Worm (Caenorhabditis elegans): ENCODE data around the gene Y59H11AM.1.

The Y59H11AM.1 gene

ce11 chrIV:8571138-8571537 is at the start of gene Y59H11AM.1:
TSS of gene Y59H11AM.1 (plus strand) at chrIV:8571438.
- TF ChIP-seq ceh-82 (tag; optimal IDR thresholded peaks at IDR 0.05) = no peak
- TF ChIP-seq nhr-28 (tag; optimal IDR thresholded peaks at IDR 0.05) = no peak
- TF ChIP-seq daf-19 (GFP tag; conservative IDR thresholded peaks at IDR 0.05) = no peak
- no peak for TF ChIP-seq nhr-77 (tag; optimal IDR thresholded peaks at IDR 0.05)
- no peak for TF ChIP-seq ZK546.5 (tag; optimal IDR thresholded peaks at IDR 0.05)

ce11 chrIV:8523981-8524380 is 47.3 kb upstream of the Y59H11AM.1 start:
- no peak for TF ChIP-seq skn-1 (tag; optimal IDR thresholded peaks at IDR 0.05)
- TF ChIP-seq lin-1 (GFP tag; IDR thresholded peaks at IDR 0.05) = no peak
- TF ChIP-seq lin-29 (GFP tag; IDR thresholded peaks at IDR 0.05) = no peak
- peak in 1 of 2 experiments; percentile 96 for TF ChIP-seq unc-62 (GFP tag; optimal IDR thresholded peaks at IDR 0.05 in 1 of 2)
- TF ChIP-seq unc-62 (tag; optimal IDR thresholded peaks at IDR 0.05) = no peak
- TF ChIP-seq nhr-76 (tag; optimal IDR thresholded peaks at IDR 0.05) = no peak
- no peak for TF ChIP-seq ztf-11 (tag; optimal IDR thresholded peaks at IDR 0.05)
- no peak for TF ChIP-seq zip-2 (tag; optimal IDR thresholded peaks at IDR 0.05)
- TF ChIP-seq cey-2 (tag; optimal IDR thresholded peaks at IDR 0.05; ENCODE audit: borderline replicate concordance, insufficient read depth) = no peak

DNA sequence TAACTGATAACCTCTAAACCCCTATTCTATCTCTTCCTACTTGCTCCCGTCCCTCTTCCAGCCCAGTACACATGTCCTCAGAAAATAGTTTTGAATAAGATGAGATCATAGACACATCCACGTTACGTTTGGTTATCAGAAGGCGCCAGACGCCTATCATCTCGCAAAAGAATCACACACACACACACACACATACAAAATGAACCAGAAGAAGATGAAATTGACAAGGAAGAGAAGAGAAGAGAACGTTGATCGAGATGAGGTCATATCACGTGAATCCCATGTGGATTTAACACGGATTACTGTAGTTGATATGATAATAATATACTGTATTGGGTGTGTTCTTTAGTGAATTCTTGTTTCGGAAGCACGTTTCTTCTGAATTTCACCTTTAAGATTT is 45.2 kb upstream of the Y59H11AM.1 start:
- TF ChIP-seq nhr-28 (tag; optimal IDR thresholded peaks at IDR 0.05) (peak; percentile 77), Y105C5A.15 (GFP tag; IDR thresholded peaks at IDR 0.05) (no peak), nhr-11 (tag; optimal IDR thresholded peaks at IDR 0.05) (peak; percentile 94), lin-39 (tag; optimal IDR thresholded peaks at IDR 0.05) (no peak), duxl-1 (tag; optimal IDR thresholded peaks at IDR 0.05; ENCODE audit: poor library complexity) (no peak), dmd-6 (GFP tag; IDR thresholded peaks at IDR 0.05) (peak; percentile 70), mdt-29 (GFP tag; IDR thresholded peaks at IDR 0.05) (peak; percentile 59; the same call in 1 of the 2 replicates), dmd-8 (GFP tag; IDR thresholded peaks at IDR 0.05) (no peak), hif-1 (tag; optimal IDR thresholded peaks at IDR 0.05) (peak in 1 of 2 experiments; percentile 27), dmd-9 (GFP tag; IDR thresholded peaks at IDR 0.05) (no peak), attf-4 (tag; optimal IDR thresholded peaks at IDR 0.05) (no peak), aha-1 (tag) (peak; percentile 35), dve-1 (tag; optimal IDR thresholded peaks at IDR 0.05; ENCODE audit: insufficient read depth) (peak; percentile 55), T20F7.1 (GFP tag; optimal IDR thresholded peaks at IDR 0.05) (no peak), ama-1 (optimal IDR thresholded peaks at IDR 0.05) (no peak), ceh-62 (tag; optimal IDR thresholded peaks at IDR 0.05) (no peak), unc-39 (tag; optimal IDR thresholded peaks at IDR 0.05) (no peak), mxl-2 (GFP tag; conservative IDR thresholded peaks at IDR 0.05) (peak; percentile 94), daf-16 (GFP tag; optimal IDR thresholded peaks at IDR 0.05) (peak in 1 of 2 experiments; percentile 92), daf-16 (tag; optimal IDR thresholded peaks at IDR 0.05) (peak; percentile 42), unc-62 (GFP tag; optimal IDR thresholded peaks at IDR 0.05 in 1 of 2) (peak in 1 of 2 experiments; percentile 98), unc-62 (tag; optimal IDR thresholded peaks at IDR 0.05) (no peak), mxl-3 (GFP tag; optimal IDR thresholded peaks at IDR 0.05) (peak; percentile 70), F10B5.3 (tag; optimal IDR thresholded peaks at IDR 0.05) (no peak), hlh-30 (tag; optimal IDR thresholded peaks at IDR 0.05; ENCODE audit: insufficient read depth) (peak; percentile 88), gei-8 (GFP tag; optimal IDR thresholded peaks at IDR 0.05) (peak; percentile 44), nhr-111 (GFP tag; optimal IDR thresholded peaks at IDR 0.05) (no peak), nhr-48 (tag; optimal IDR thresholded peaks at IDR 0.05) (peak; percentile 95), ceh-32 (tag; optimal IDR thresholded peaks at IDR 0.05; ENCODE audit: poor library complexity) (no peak), mdl-1 (tag; optimal IDR thresholded peaks at IDR 0.05) (peak in 1 of 2 experiments; percentile 88), skn-1 (tag; optimal IDR thresholded peaks at IDR 0.05) (no peak), nhr-6 (tag; optimal IDR thresholded peaks at IDR 0.05) (no peak), lsy-2 (tag; optimal IDR thresholded peaks at IDR 0.05) (peak; percentile 18 to 84), spr-3 (GFP tag; optimal IDR thresholded peaks at IDR 0.05) (no peak), nhr-25 (tag; optimal IDR thresholded peaks at IDR 0.05; ENCODE audit: borderline replicate concordance, insufficient read depth) (no peak), hlh-11 (tag; optimal IDR thresholded peaks at IDR 0.05) (peak; percentile 90), spr-1 (tag; optimal IDR thresholded peaks at IDR 0.05) (no peak)

Measured in whole organism, L4 larva.